Worm (Caenorhabditis elegans) whole organism, L4 larva: ENCODE data around the gene F42C5.3.

Source experiments
- F37D6.2 ChIP-seq: sonication (generic microtip); optimal IDR thresholded peaks from 2 replicates; lab custom pipeline; 2016; ENCODE audit warnings: mild to moderate bottlenecking, missing genetic modification characterization, missing compliant biosample characterization
- T20F7.1 ChIP-seq: fragments of 200-800 bp; sonication (Bioruptor generic); optimal IDR thresholded peaks from 2 replicates; lab custom pipeline; 2018; ENCODE audit warnings: mild to moderate bottlenecking, missing genetic modification characterization, missing compliant biosample characterization
- T26A8.4 ChIP-seq: fragments of 200-800 bp; sonication (Bioruptor generic); IDR thresholded peaks from 2 replicates; pipeline ENCODE4 v1.3.6; 2022; ENCODE audit warnings: missing genetic modification characterization, missing compliant biosample characterization
- Y48G9A.11 ChIP-seq: fragments of 200-800 bp; sonication (Bioruptor generic); IDR thresholded peaks from 2 replicates; pipeline ENCODE4 v1.3.6; 2022; ENCODE audit warnings: missing genetic modification reagents, missing genetic modification characterization, missing compliant biosample characterization
- aha-1 ChIP-seq: fragments of 150-350 bp; peaks from one replicate; lab custom pipeline; 2014; ENCODE audit warnings: missing biosample characterization, missing genetic modification characterization
- ces-1 ChIP-seq: fragments of 150-350 bp; sonication (generic microtip); optimal IDR thresholded peaks from 4 replicates; lab custom pipeline; 2014; ENCODE audit warnings: missing biosample characterization, missing genetic modification reagents, missing genetic modification characterization
- cey-2 ChIP-seq: sonication (generic microtip); optimal IDR thresholded peaks from 3 replicates; lab custom pipeline; 2017; ENCODE audit warnings: missing genetic modification characterization, mild to moderate bottlenecking, missing compliant biosample characterization, antibody characterized with exemption, borderline replicate concordance; ENCODE audit not compliant: insufficient read depth
- ctbp-1 ChIP-seq: fragments of 200-800 bp; sonication (Bioruptor generic); IDR thresholded peaks from 2 replicates; pipeline ENCODE4 v1.3.6; 2022; ENCODE audit warnings: missing genetic modification reagents, missing genetic modification characterization, missing compliant biosample characterization
- daf-16 ChIP-seq, 3 experiments: sonication (generic microtip); optimal IDR thresholded peaks; 2 replicates each; lab custom pipeline; 2016 to 2017; ENCODE audit warnings: missing genetic modification characterization in 3 of 3, missing genetic modification reagents in 3 of 3, mild to moderate bottlenecking in 2 of 3, missing compliant biosample characterization in 2 of 3, missing biosample characterization in 1 of 3, moderate library complexity in 1 of 3
- daf-8 ChIP-seq: fragments of 200-800 bp; sonication (Bioruptor generic); IDR thresholded peaks from 2 replicates; pipeline ENCODE4 v1.3.6; 2022; ENCODE audit warnings: missing genetic modification characterization, missing compliant biosample characterization
- dmd-6 ChIP-seq: fragments of 200-800 bp; sonication (Bioruptor generic); IDR thresholded peaks from 2 replicates; pipeline ENCODE4 v1.3.6; 2022; ENCODE audit warnings: missing genetic modification reagents, missing genetic modification characterization, missing compliant biosample characterization
- dmd-8 ChIP-seq: fragments of 200-800 bp; sonication (Bioruptor generic); IDR thresholded peaks from 2 replicates; pipeline ENCODE4 v1.3.6; 2022; ENCODE audit warnings: missing genetic modification characterization, missing compliant biosample characterization
- dpl-1 ChIP-seq: fragments of 150-350 bp; optimal IDR thresholded peaks from 2 replicates; lab custom pipeline; 2014; ENCODE audit warnings: missing biosample characterization, missing genetic modification reagents, missing genetic modification characterization
- duxl-1 ChIP-seq: sonication (generic microtip); optimal IDR thresholded peaks from 2 replicates; lab custom pipeline; 2016; ENCODE audit warnings: mild to moderate bottlenecking, missing genetic modification characterization, moderate library complexity, missing compliant biosample characterization; ENCODE audit not compliant: poor library complexity
- dve-1 ChIP-seq: sonication (generic microtip); optimal IDR thresholded peaks from 2 replicates; lab custom pipeline; 2017; ENCODE audit warnings: antibody characterized with exemption, mild to moderate bottlenecking, missing genetic modification characterization, missing compliant biosample characterization; ENCODE audit not compliant: insufficient read depth
- egl-43 ChIP-seq: fragments of 200-800 bp; sonication (Bioruptor generic); IDR thresholded peaks from 2 replicates; pipeline ENCODE4 v1.3.6; 2022; ENCODE audit warnings: missing genetic modification reagents, missing genetic modification characterization, missing compliant biosample characterization
- gei-8 ChIP-seq: fragments of 200-800 bp; sonication (Bioruptor generic); optimal IDR thresholded peaks from 2 replicates; lab custom pipeline; 2018; ENCODE audit warnings: mild to moderate bottlenecking, missing genetic modification characterization, missing compliant biosample characterization
- hlh-30 ChIP-seq: sonication (generic microtip); optimal IDR thresholded peaks from 2 replicates; lab custom pipeline; 2017; ENCODE audit warnings: antibody characterized with exemption, mild to moderate bottlenecking, missing genetic modification characterization, missing compliant biosample characterization; ENCODE audit not compliant: insufficient read depth
- lim-7 ChIP-seq: fragments of 200-800 bp; sonication (Bioruptor generic); IDR thresholded peaks from 2 replicates; pipeline ENCODE4 v1.3.6; 2022; ENCODE audit warnings: missing genetic modification characterization, missing compliant biosample characterization
- lin-1 ChIP-seq: fragments of 200-800 bp; sonication (Bioruptor generic); IDR thresholded peaks from 2 replicates; pipeline ENCODE4 v1.3.6; 2022; ENCODE audit warnings: missing genetic modification reagents, missing genetic modification characterization, missing compliant biosample characterization
- lin-15B ChIP-seq: fragments of 150-350 bp; sonication (generic microtip); optimal IDR thresholded peaks from 3 replicates; lab custom pipeline; 2014; ENCODE audit warnings: missing biosample characterization, missing genetic modification characterization
- lin-38 ChIP-seq: fragments of 200-800 bp; sonication (Bioruptor generic); IDR thresholded peaks from 2 replicates; pipeline ENCODE4 v1.3.6; 2022; ENCODE audit warnings: missing genetic modification reagents, missing genetic modification characterization, missing compliant biosample characterization
- lsy-2 ChIP-seq, 2 experiments: fragments of 150-350 bp in 1 of 2; sonication (generic microtip) in 1 of 2; optimal IDR thresholded peaks; 2 replicates each; lab custom pipeline; 2014 to 2017; ENCODE audit warnings: missing biosample characterization in 2 of 2, missing genetic modification characterization in 2 of 2
- madf-9 ChIP-seq: fragments of 200-800 bp; sonication (Bioruptor generic); conservative IDR thresholded peaks from 2 replicates; pipeline ENCODE4 v1.3.6; 2022; ENCODE audit warnings: missing genetic modification reagents, missing genetic modification characterization, missing compliant biosample characterization
- mes-2 ChIP-seq: sonication (generic microtip); optimal IDR thresholded peaks from 2 replicates; lab custom pipeline; 2016; ENCODE audit warnings: missing genotype, mild to moderate bottlenecking, missing genetic modification characterization, missing compliant biosample characterization; ENCODE audit not compliant: poor library complexity, severe bottlenecking
- nhr-237 ChIP-seq: sonication (generic microtip); optimal IDR thresholded peaks from 2 replicates; lab custom pipeline; 2017; ENCODE audit warnings: missing biosample characterization, missing genetic modification characterization
- nhr-25 ChIP-seq: sonication (generic microtip); optimal IDR thresholded peaks from 2 replicates; lab custom pipeline; 2017; ENCODE audit warnings: missing genetic modification characterization, mild to moderate bottlenecking, missing compliant biosample characterization, antibody characterized with exemption, moderate library complexity, borderline replicate concordance; ENCODE audit not compliant: insufficient read depth
- nhr-28 ChIP-seq: fragments of 150-350 bp; optimal IDR thresholded peaks from 2 replicates; lab custom pipeline; 2014; ENCODE audit warnings: missing biosample characterization, missing genetic modification characterization
- nhr-42 ChIP-seq: fragments of 200-800 bp; sonication (Bioruptor generic); IDR thresholded peaks from 2 replicates; pipeline ENCODE4 v1.3.6; 2022; ENCODE audit warnings: missing genetic modification characterization, missing compliant biosample characterization
- nhr-48 ChIP-seq: sonication (generic microtip); optimal IDR thresholded peaks from 2 replicates; lab custom pipeline; 2016; ENCODE audit warnings: mild to moderate bottlenecking, missing genetic modification characterization, missing compliant biosample characterization
- nhr-76 ChIP-seq: fragments of 150-350 bp; optimal IDR thresholded peaks from 2 replicates; lab custom pipeline; 2014; ENCODE audit warnings: missing biosample characterization, missing genetic modification characterization
- nhr-77 ChIP-seq: fragments of 150-350 bp; optimal IDR thresholded peaks from 2 replicates; lab custom pipeline; 2014; ENCODE audit warnings: missing biosample characterization, missing genetic modification characterization
- pha-4 ChIP-seq, 2 experiments: fragments of 150-350 bp in 1 of 2; fragments of 200-800 bp in 1 of 2; sonication (Bioruptor generic) in 1 of 2; IDR thresholded peaks in 1 of 2; optimal IDR thresholded peaks in 1 of 2; 2 replicates each; pipeline versions ENCODE4 v1.3.6 to Lab custom; 2014 to 2022; ENCODE audit warnings: missing genetic modification characterization in 2 of 2, missing genetic modification reagents in 2 of 2, missing biosample characterization in 1 of 2, missing compliant biosample characterization in 1 of 2
- php-3 ChIP-seq: fragments of 200-800 bp; sonication (Bioruptor generic); IDR thresholded peaks from 2 replicates; pipeline ENCODE4 v1.3.6; 2022; ENCODE audit warnings: missing genetic modification reagents, missing genetic modification characterization, missing compliant biosample characterization
- rbr-2 ChIP-seq: sonication (generic microtip); optimal IDR thresholded peaks from 2 replicates; lab custom pipeline; 2016; ENCODE audit warnings: missing genotype, missing genetic modification characterization, missing compliant biosample characterization
- saeg-2 ChIP-seq: fragments of 200-800 bp; sonication (Bioruptor generic); IDR thresholded peaks from 2 replicates; pipeline ENCODE4 v1.3.6; 2022; ENCODE audit warnings: missing genetic modification reagents, missing genetic modification characterization, missing compliant biosample characterization
- set-16 ChIP-seq: fragments of 200-800 bp; sonication (Bioruptor generic); IDR thresholded peaks from 2 replicates; pipeline ENCODE4 v1.3.6; 2022; ENCODE audit warnings: missing genetic modification reagents, missing genetic modification characterization, missing compliant biosample characterization
- skn-1 ChIP-seq: fragments of 150-350 bp; optimal IDR thresholded peaks from 2 replicates; lab custom pipeline; 2014; ENCODE audit warnings: missing biosample characterization, missing genetic modification characterization
- spr-1 ChIP-seq: sonication (generic microtip); optimal IDR thresholded peaks from 2 replicates; lab custom pipeline; 2016; ENCODE audit warnings: mild to moderate bottlenecking, missing genetic modification characterization, missing compliant biosample characterization
- tag-97 ChIP-seq: fragments of 200-800 bp; sonication (Bioruptor generic); IDR thresholded peaks from 2 replicates; pipeline ENCODE4 v1.3.6; 2022; ENCODE audit warnings: missing genetic modification characterization, missing compliant biosample characterization
- unc-62 ChIP-seq, 3 experiments: fragments of 150-350 bp in 1 of 3; sonication (generic microtip); optimal IDR thresholded peaks in 2 of 3; peaks in 1 of 3; 1 replicate in 1 of 3; 2 replicates in 2 of 3; lab custom pipeline; 2014 to 2017; ENCODE audit warnings: missing biosample characterization in 3 of 3, missing genetic modification characterization in 3 of 3, missing genetic modification reagents in 3 of 3, missing genotype in 1 of 3
- zfp-2 ChIP-seq: sonication (generic microtip); optimal IDR thresholded peaks from 2 replicates; lab custom pipeline; 2016; ENCODE audit warnings: mild to moderate bottlenecking, missing genetic modification characterization, missing compliant biosample characterization
- zip-11 ChIP-seq: fragments of 200-800 bp; sonication (Bioruptor generic); IDR thresholded peaks from 2 replicates; pipeline ENCODE4 v1.3.6; 2022; ENCODE audit warnings: missing genetic modification characterization, missing compliant biosample characterization
- zip-2 ChIP-seq: fragments of 150-350 bp; optimal IDR thresholded peaks from 2 replicates; lab custom pipeline; 2014; ENCODE audit warnings: missing biosample characterization, missing genetic modification characterization

F42C5.3 gene

ce11 chrIV:7301481-7301880 is 14.1 kb upstream of the F42C5.3 start:
- no peak for TF ChIP-seq zip-2 (tag; lab: Kevin White, UChicago)
- no peak for TF ChIP-seq lsy-2 (tag; optimal IDR thresholded peaks at IDR 0.05; lab: Kevin White, UChicago)
- TF ChIP-seq lin-38 (GFP tag; lab: Robert Waterston, UW) = no peak
- no peak for TF ChIP-seq F37D6.2
- TF ChIP-seq gei-8 (GFP tag; lab: Kevin White, UChicago) = no peak
- no peak for TF ChIP-seq daf-8 (GFP tag; lab: Robert Waterston, UW)
- TF ChIP-seq lin-15B (tag; lab: Kevin White, UChicago) = no peak
- TF ChIP-seq saeg-2 (GFP tag; lab: Robert Waterston, UW) = no peak
- no peak for TF ChIP-seq php-3
- no peak for TF ChIP-seq ces-1 (GFP tag; lab: Kevin White, UChicago)
- TF ChIP-seq nhr-42 (GFP tag; lab: Robert Waterston, UW) = no peak
- TF ChIP-seq nhr-28 (tag; lab: Kevin White, UChicago) = no peak
- no peak for TF ChIP-seq spr-1
- TF ChIP-seq unc-62 (GFP tag; optimal IDR thresholded peaks at IDR 0.05 in 1 of 2; lab: Kevin White, UChicago) = no peak
- no peak for TF ChIP-seq unc-62 (tag; optimal IDR thresholded peaks at IDR 0.05; lab: Kevin White, UChicago)
- no peak for TF ChIP-seq tag-97 (GFP tag; lab: Robert Waterston, UW)
- no peak for TF ChIP-seq lin-1 (GFP tag; lab: Robert Waterston, UW)
- no peak for TF ChIP-seq nhr-237 (tag; lab: Kevin White, UChicago)
- no peak for TF ChIP-seq duxl-1
- no peak for TF ChIP-seq nhr-77 (tag; lab: Kevin White, UChicago)
- TF ChIP-seq lim-7 (GFP tag; lab: Robert Waterston, UW) = no peak

- TF ChIP-seq dve-1 (tag; lab: Kevin White, UChicago) (no peak), cey-2 (no peak), pha-4 (GFP tag; IDR thresholded peaks at IDR 0.05; lab: Robert Waterston, UW) (no peak), pha-4 (tag; optimal IDR thresholded peaks at IDR 0.05; lab: Kevin White, UChicago) (no peak), T26A8.4 (GFP tag; lab: Robert Waterston, UW) (no peak), T20F7.1 (GFP tag; lab: Kevin White, UChicago) (no peak), madf-9 (GFP tag; lab: Robert Waterston, UW) (no peak), zfp-2 (no peak), tag-97 (GFP tag; lab: Robert Waterston, UW) (no peak), zip-11 (GFP tag; lab: Robert Waterston, UW) (no peak), dmd-6 (GFP tag; lab: Robert Waterston, UW) (no peak), nhr-48 (tag; lab: Kevin White, UChicago) (no peak), F37D6.2 (no peak), ctbp-1 (GFP tag; lab: Robert Waterston, UW) (no peak)
Measured at ce11 chrIV:7294121-7294520, 6.7 kb upstream of the F42C5.3 start, which contains the start of gene F42C5.5. F42C5.5 (minus strand) TSS chrIV:7294221.

ce11 chrIV:7291957-7292356 is 4.6 kb upstream of the F42C5.3 start, which contains the start of gene F42C5.4:
F42C5.4 (minus strand) TSS chrIV:7292127.
- TF ChIP-seq aha-1 (tag; lab: Kevin White, UChicago) (peak; percentile 91), skn-1 (tag; lab: Kevin White, UChicago) (no peak)

ce11 chrIV:7291066-7291465 is 3.7 kb upstream of the F42C5.3 start:
- TF ChIP-seq ctbp-1 (GFP tag; lab: Robert Waterston, UW) (no peak), dmd-8 (GFP tag; lab: Robert Waterston, UW) (no peak), nhr-237 (tag; lab: Kevin White, UChicago) (no peak), rbr-2 (tag; lab: Kevin White, UChicago) (no peak), hlh-30 (tag; lab: Kevin White, UChicago) (peak; percentile 75), egl-43 (no peak), set-16 (GFP tag; lab: Robert Waterston, UW) (no peak), duxl-1 (no peak), nhr-25 (no peak), Y48G9A.11 (GFP tag; lab: Robert Waterston, UW) (no peak), gei-8 (GFP tag; lab: Kevin White, UChicago) (no peak), dve-1 (tag; lab: Kevin White, UChicago) (peak; percentile 2), dpl-1 (GFP tag; lab: Kevin White, UChicago) (peak; percentile 28), nhr-76 (tag; lab: Kevin White, UChicago) (no peak), nhr-28 (tag; lab: Kevin White, UChicago) (peak; percentile 12), daf-16 (GFP tag; optimal IDR thresholded peaks at IDR 0.05; lab: Kevin White, UChicago) (no peak), daf-16 (tag; optimal IDR thresholded peaks at IDR 0.05; lab: Kevin White, UChicago) (no peak), mes-2 (no peak)
- TF ChIP-seq, all 104 proteins: peak for 4
